Fruit fly (Drosophila melanogaster): Measurements from ENCODE around the gene CG4367.
A peak's percentile ranks its signal among the peaks of the same experiment; 100 is the strongest.

Gene CG4367

dm6 chr3R:20304877-20305276, at the start of gene CG4367:
CG4367 (minus strand) TSS chr3R:20304977.
- TF ChIP-seq Mnt (GFP tag; optimal IDR thresholded peaks at IDR 0.05) (no peak), CG1620 (GFP tag; optimal IDR thresholded peaks at IDR 0.05) (no peak), CG5204 (GFP tag; optimal IDR thresholded peaks at IDR 0.05) (no peak), toe (GFP tag; optimal IDR thresholded peaks at IDR 0.05) (no peak), cic (GFP tag; optimal IDR thresholded peaks at IDR 0.05) (no peak), Crg-1 (GFP tag; optimal IDR thresholded peaks at IDR 0.05) (no peak)

- TF ChIP-seq kay (GFP tag; ENCODE audit: borderline replicate concordance) = no peak
- TF ChIP-seq tj (GFP tag; optimal IDR thresholded peaks at IDR 0.05) = no peak
- TF ChIP-seq Crg-1 (GFP tag; optimal IDR thresholded peaks at IDR 0.05) = no peak
- TF ChIP-seq CG14711 (tag; optimal IDR thresholded peaks at IDR 0.05) = no peak
- no peak for TF ChIP-seq CG5204 (GFP tag; optimal IDR thresholded peaks at IDR 0.05)
- no peak for TF ChIP-seq CG11617 (GFP tag; optimal IDR thresholded peaks at IDR 0.05)
- TF ChIP-seq CG7101 (tag; optimal IDR thresholded peaks at IDR 0.05) = no peak
- no peak for TF ChIP-seq pad (GFP tag; optimal IDR thresholded peaks at IDR 0.05)
- no peak for TF ChIP-seq CG7045 (GFP tag; optimal IDR thresholded peaks at IDR 0.05)
- no peak for TF ChIP-seq cnc (optimal IDR thresholded peaks at IDR 0.05)
- TF ChIP-seq Clk (GFP tag; optimal IDR thresholded peaks at IDR 0.05) = no peak
- TF ChIP-seq CG12768 (GFP tag; optimal IDR thresholded peaks at IDR 0.05) = no peak
- no peak for TF ChIP-seq CG1620 (GFP tag; optimal IDR thresholded peaks at IDR 0.05)
- no peak for TF ChIP-seq ovo (GFP tag; optimal IDR thresholded peaks at IDR 0.05)
Measured at dm6 chr3R:20350278-20350677, 45.5 kb upstream of the CG4367 start.

dm6 chr3R:20346903-20347302, 42.1 kb upstream of the CG4367 start:
- TF ChIP-seq CG7045 (GFP tag; optimal IDR thresholded peaks at IDR 0.05) (no peak), Clk (GFP tag; optimal IDR thresholded peaks at IDR 0.05) (no peak), bab1 (GFP tag; optimal IDR thresholded peaks at IDR 0.05) (no peak), Hr96 (GFP tag; optimal IDR thresholded peaks at IDR 0.05) (no peak), Crg-1 (GFP tag; optimal IDR thresholded peaks at IDR 0.05) (no peak), kay (GFP tag; ENCODE audit: borderline replicate concordance) (no peak), CG11617 (GFP tag; optimal IDR thresholded peaks at IDR 0.05) (no peak), CG14711 (tag; optimal IDR thresholded peaks at IDR 0.05) (no peak), cic (GFP tag; optimal IDR thresholded peaks at IDR 0.05) (no peak), ovo (GFP tag; optimal IDR thresholded peaks at IDR 0.05) (no peak), CG5204 (GFP tag; optimal IDR thresholded peaks at IDR 0.05) (no peak), tj (GFP tag; optimal IDR thresholded peaks at IDR 0.05) (no peak), toe (GFP tag; optimal IDR thresholded peaks at IDR 0.05) (no peak), Mnt (GFP tag; optimal IDR thresholded peaks at IDR 0.05) (no peak), CG33017 (tag; optimal IDR thresholded peaks at IDR 0.05) (no peak), CG1620 (GFP tag; optimal IDR thresholded peaks at IDR 0.05) (no peak), cnc (optimal IDR thresholded peaks at IDR 0.05) (no peak)

dm6 chr3R:20338673-20339072, 33.9 kb upstream of the CG4367 start, which contains the start of gene Ir92a:
Ir92a (plus strand) TSS chr3R:20338973.
- TF ChIP-seq kay (GFP tag; ENCODE audit: borderline replicate concordance) = no peak
- no peak for TF ChIP-seq pad (GFP tag; optimal IDR thresholded peaks at IDR 0.05)
- no peak for TF ChIP-seq cic (GFP tag; optimal IDR thresholded peaks at IDR 0.05)
- TF ChIP-seq Clk (GFP tag; optimal IDR thresholded peaks at IDR 0.05) = no peak
- TF ChIP-seq Crg-1 (GFP tag; optimal IDR thresholded peaks at IDR 0.05) = no peak
- TF ChIP-seq Mnt (GFP tag; optimal IDR thresholded peaks at IDR 0.05) = no peak
- no peak for TF ChIP-seq CG14711 (tag; optimal IDR thresholded peaks at IDR 0.05)
- no peak for TF ChIP-seq ovo (GFP tag; optimal IDR thresholded peaks at IDR 0.05)
- no peak for TF ChIP-seq bab1 (GFP tag; optimal IDR thresholded peaks at IDR 0.05)
- TF ChIP-seq toe (GFP tag; optimal IDR thresholded peaks at IDR 0.05) = no peak
- no peak for TF ChIP-seq CG5204 (GFP tag; optimal IDR thresholded peaks at IDR 0.05)
- no peak for TF ChIP-seq CG11617 (GFP tag; optimal IDR thresholded peaks at IDR 0.05)
- no peak for TF ChIP-seq Hr96 (GFP tag; optimal IDR thresholded peaks at IDR 0.05)
- TF ChIP-seq CG7101 (tag; optimal IDR thresholded peaks at IDR 0.05) = no peak
- no peak for TF ChIP-seq CG1620 (GFP tag; optimal IDR thresholded peaks at IDR 0.05)
- TF ChIP-seq CG7045 (GFP tag; optimal IDR thresholded peaks at IDR 0.05) = no peak
- TF ChIP-seq cnc (optimal IDR thresholded peaks at IDR 0.05) = no peak
- no peak for TF ChIP-seq tj (GFP tag; optimal IDR thresholded peaks at IDR 0.05)
- no peak for TF ChIP-seq CG33017 (tag; optimal IDR thresholded peaks at IDR 0.05)

dm6 chr3R:20332688-20333087, 27.9 kb upstream of the CG4367 start:
- TF ChIP-seq tj (GFP tag; optimal IDR thresholded peaks at IDR 0.05) (no peak), ovo (GFP tag; optimal IDR thresholded peaks at IDR 0.05) (no peak), Mnt (GFP tag; optimal IDR thresholded peaks at IDR 0.05) (no peak), CG7101 (tag; optimal IDR thresholded peaks at IDR 0.05) (no peak), Hr96 (GFP tag; optimal IDR thresholded peaks at IDR 0.05) (no peak), Clk (GFP tag; optimal IDR thresholded peaks at IDR 0.05) (no peak), kay (GFP tag; ENCODE audit: borderline replicate concordance) (no peak), bab1 (GFP tag; optimal IDR thresholded peaks at IDR 0.05) (no peak), cnc (optimal IDR thresholded peaks at IDR 0.05) (no peak), CG33017 (tag; optimal IDR thresholded peaks at IDR 0.05) (no peak)

dm6 chr3R:20327572-20328483, 23.1 kb upstream of the CG4367 start, which contains the start of the genes CG4360 and Sirt2:
CG4360 (minus strand) TSS chr3R:20328003.
Sirt2 (plus strand) TSS chr3R:20328465.
- TF ChIP-seq CG5204 (GFP tag; optimal IDR thresholded peaks at IDR 0.05) (peak; percentile 45), Hr96 (GFP tag; optimal IDR thresholded peaks at IDR 0.05) (peak; percentile 66), CG11617 (GFP tag; optimal IDR thresholded peaks at IDR 0.05) (peak; percentile 55), toe (GFP tag; optimal IDR thresholded peaks at IDR 0.05) (peak; percentile 65), pad (GFP tag; optimal IDR thresholded peaks at IDR 0.05) (peak; percentile 36), CG14711 (tag; optimal IDR thresholded peaks at IDR 0.05) (no peak), bab1 (GFP tag; optimal IDR thresholded peaks at IDR 0.05) (peak; percentile 78), ovo (GFP tag; optimal IDR thresholded peaks at IDR 0.05) (peak; percentile 26), cic (GFP tag; optimal IDR thresholded peaks at IDR 0.05) (peak; percentile 51), Crg-1 (GFP tag; optimal IDR thresholded peaks at IDR 0.05) (no peak), tj (GFP tag; optimal IDR thresholded peaks at IDR 0.05) (peak; percentile 66), kay (GFP tag; ENCODE audit: borderline replicate concordance) (no peak), CG33017 (tag; optimal IDR thresholded peaks at IDR 0.05) (no peak), Clk (GFP tag; optimal IDR thresholded peaks at IDR 0.05) (peak; percentile 65), cnc (optimal IDR thresholded peaks at IDR 0.05) (peak in 1 of 2 experiments; percentile 5), CG7101 (tag; optimal IDR thresholded peaks at IDR 0.05) (peak; percentile 9), CG12768 (GFP tag; optimal IDR thresholded peaks at IDR 0.05) (peak; percentile 11), CG1620 (GFP tag; optimal IDR thresholded peaks at IDR 0.05) (peak; percentile 69), Mnt (GFP tag; optimal IDR thresholded peaks at IDR 0.05) (peak; percentile 92), CG7045 (GFP tag; optimal IDR thresholded peaks at IDR 0.05) (peak; percentile 32)

All from whole organism, adult.